Worm (Caenorhabditis elegans): Measurements from ENCODE around the gene F19C6.2.

DNA sequence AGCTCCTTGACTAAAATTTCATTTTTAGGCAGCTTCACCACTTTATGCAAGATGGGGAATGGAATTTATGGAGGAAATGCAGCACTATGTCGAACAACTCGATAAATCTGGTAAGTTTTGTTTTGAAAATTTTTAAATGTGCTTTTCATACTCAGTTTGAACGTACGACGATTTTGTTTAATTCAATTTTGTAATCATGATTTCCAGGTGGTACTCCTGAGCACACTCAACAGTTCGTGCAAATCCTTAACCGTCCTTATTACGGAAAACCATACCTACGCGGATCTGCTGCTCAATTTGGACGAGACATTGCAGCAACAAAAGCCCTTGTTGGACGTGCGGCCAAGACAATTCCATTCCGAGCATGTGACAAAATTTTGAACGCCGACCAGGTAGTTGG is 38.2 kb upstream of the F19C6.2 start:
- no peak for TF ChIP-seq lin-39 (tag; optimal IDR thresholded peaks at IDR 0.05)
- no peak for TF ChIP-seq fos-1 (tag; optimal IDR thresholded peaks at IDR 0.05)
- TF ChIP-seq ces-1 (GFP tag; optimal IDR thresholded peaks at IDR 0.05): no peak
- TF ChIP-seq lsy-2 (tag; optimal IDR thresholded peaks at IDR 0.05): no peak
- no peak for TF ChIP-seq nhr-6 (tag; optimal IDR thresholded peaks at IDR 0.05)
- no peak for TF ChIP-seq hlh-30 (tag; optimal IDR thresholded peaks at IDR 0.05; ENCODE audit: insufficient read depth)
- no peak for TF ChIP-seq dmd-9 (GFP tag; IDR thresholded peaks at IDR 0.05)
- TF ChIP-seq ztf-11 (tag; optimal IDR thresholded peaks at IDR 0.05): no peak
- no peak for TF ChIP-seq pqm-1 (tag; optimal IDR thresholded peaks at IDR 0.05)
- no peak for TF ChIP-seq mxl-3 (GFP tag; optimal IDR thresholded peaks at IDR 0.05)

All from whole organism, L4 larva.